Worm (Caenorhabditis elegans): ENCODE results near the gene col-184.

col-184 gene

DNA sequence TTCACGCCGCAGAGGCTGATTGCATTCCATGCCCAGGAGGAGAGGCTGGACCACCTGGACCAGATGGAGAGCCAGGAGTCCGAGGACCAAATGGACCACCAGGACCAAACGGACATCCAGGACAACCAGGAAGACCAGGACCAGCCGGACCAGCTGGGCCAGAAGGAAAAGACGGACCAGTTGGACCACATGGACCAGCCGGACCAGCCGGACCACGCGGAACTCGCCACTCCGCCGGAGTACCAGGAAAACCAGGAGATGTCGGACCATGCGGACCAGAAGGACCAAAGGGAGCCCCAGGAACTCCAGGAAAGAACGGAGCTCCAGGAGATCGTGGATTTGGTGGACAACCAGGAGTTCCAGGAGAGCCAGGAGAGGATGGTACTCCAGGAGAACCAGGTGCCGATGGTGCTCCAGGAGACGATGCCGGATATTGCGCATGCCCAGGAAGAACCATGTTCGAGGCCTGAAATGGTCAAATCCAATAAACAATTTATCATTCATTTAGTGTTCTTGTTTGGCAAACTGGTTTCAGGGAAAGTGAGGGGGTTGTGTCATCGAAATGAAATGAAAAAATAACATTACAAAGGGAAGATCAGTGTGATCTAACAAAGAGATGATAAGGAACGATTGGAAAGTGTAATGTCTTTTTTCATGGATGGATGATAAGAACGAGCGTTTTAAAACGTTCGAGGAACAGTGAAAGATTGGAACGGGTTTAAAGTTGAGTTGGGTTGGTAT, 822 bp downstream of the col-184 start:
- TF ChIP-seq pqm-1 (tag; optimal IDR thresholded peaks at IDR 0.05) (peak; percentile 4), snpc-4 (tag; optimal IDR thresholded peaks at IDR 0.05) (no peak), unc-62 (GFP tag; optimal IDR thresholded peaks at IDR 0.05) (no peak), ceh-82 (tag; optimal IDR thresholded peaks at IDR 0.05) (no peak), jun-1 (tag; optimal IDR thresholded peaks at IDR 0.05) (no peak), nhr-237 (tag; optimal IDR thresholded peaks at IDR 0.05) (no peak), elt-1 (tag; optimal IDR thresholded peaks at IDR 0.05) (no peak), eor-1 (tag; optimal IDR thresholded peaks at IDR 0.05) (no peak), lsy-12 (tag; optimal IDR thresholded peaks at IDR 0.05) (no peak), elt-3 (tag; optimal IDR thresholded peaks at IDR 0.05) (peak in 1 of 3 experiments; percentile 58), elt-2 (tag; optimal IDR thresholded peaks at IDR 0.05) (peak; percentile 25), egl-27 (tag; optimal IDR thresholded peaks at IDR 0.05) (no peak), nhr-77 (tag; optimal IDR thresholded peaks at IDR 0.05) (no peak)

DNA sequence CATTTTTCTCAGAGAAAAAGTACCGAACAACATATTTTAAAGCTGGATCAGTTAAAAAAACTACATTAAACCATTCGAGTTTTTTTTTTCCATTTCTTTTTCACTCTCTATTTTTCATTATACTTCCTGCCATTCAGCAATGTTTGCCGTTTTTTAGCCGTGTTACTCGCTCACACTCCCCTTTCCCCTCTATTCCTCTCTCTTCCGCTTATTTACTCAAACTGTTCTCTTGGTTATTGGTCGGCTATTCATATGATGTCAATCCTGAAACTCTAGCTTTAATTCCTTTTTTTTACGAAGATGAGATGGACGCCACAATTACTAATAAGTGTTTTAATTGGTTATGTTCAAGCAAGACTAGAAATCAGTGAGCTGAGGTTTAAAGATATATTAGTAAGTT, 2.6 kb downstream of the col-184 start, which contains the start of gene tre-4:
Gene tre-4 (plus strand): TSS at position 301 of the 400 bp plus-strand sequence.
- peak; percentile 61 for TF ChIP-seq pha-4 (tag; optimal IDR thresholded peaks at IDR 0.05)
- no peak for TF ChIP-seq ZK546.5 (tag; optimal IDR thresholded peaks at IDR 0.05)

DNA sequence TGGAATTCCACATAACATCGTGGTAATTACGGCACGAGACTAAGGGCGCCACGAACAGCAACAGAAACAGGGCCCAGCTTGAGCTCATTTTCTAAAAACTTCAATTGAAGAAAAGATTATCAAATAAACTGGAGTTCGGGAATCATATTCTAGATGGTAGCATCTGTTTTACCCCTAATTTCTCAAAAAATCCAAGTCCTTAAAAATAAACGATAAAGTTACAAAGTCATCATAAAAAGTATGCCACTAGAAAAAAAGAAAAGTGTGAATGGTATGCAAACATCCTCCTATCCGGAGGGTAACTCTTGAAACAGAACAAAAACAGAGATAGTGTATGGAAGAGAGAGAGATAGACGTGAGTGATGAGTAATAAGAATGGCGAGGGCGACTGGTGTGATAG, 8.1 kb downstream of the col-184 start, which contains the start of gene efn-3:
Gene efn-3 (minus strand): TSS at position 101 of the 400 bp plus-strand sequence.
- TF ChIP-seq fkh-10 (GFP tag; optimal IDR thresholded peaks at IDR 0.05) (no peak), nhr-43 (tag; optimal IDR thresholded peaks at IDR 0.05; ENCODE audit: poor library complexity, severe bottlenecking) (no peak), nhr-12 (tag; optimal IDR thresholded peaks at IDR 0.05) (no peak), tbx-2 (tag; optimal IDR thresholded peaks at IDR 0.05) (no peak), lin-39 (tag; optimal IDR thresholded peaks at IDR 0.05) (no peak), fos-1 (tag; optimal IDR thresholded peaks at IDR 0.05) (no peak), ceh-82 (tag; optimal IDR thresholded peaks at IDR 0.05) (no peak), nhr-77 (tag; optimal IDR thresholded peaks at IDR 0.05) (no peak), aly-2 (tag; optimal IDR thresholded peaks at IDR 0.05) (no peak), daf-12 (tag; optimal IDR thresholded peaks at IDR 0.05) (no peak), ceh-9 (tag; optimal IDR thresholded peaks at IDR 0.05) (no peak), nfya-1 (tag; optimal IDR thresholded peaks at IDR 0.05; ENCODE audit: insufficient read depth) (no peak)

DNA sequence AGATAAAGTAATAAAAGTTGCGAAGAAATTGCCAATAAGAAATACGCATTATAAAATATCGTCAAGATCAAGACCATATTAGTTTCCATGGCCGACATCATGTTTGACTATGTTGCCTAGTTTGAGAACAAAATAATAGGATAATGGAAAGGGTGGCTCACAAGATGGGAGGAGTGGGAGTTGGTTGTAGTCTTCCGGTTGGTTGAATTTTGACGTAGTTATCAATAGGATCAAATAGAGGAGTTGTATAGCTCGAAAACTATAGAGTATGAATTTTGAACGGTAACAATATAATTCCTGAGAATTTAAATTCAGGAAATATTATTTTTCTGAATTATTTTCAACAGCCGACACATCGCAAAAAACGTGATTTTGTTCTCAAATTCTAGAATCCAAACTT, 12.4 kb downstream of the col-184 start, which contains the start of gene srd-50:
Gene srd-50 (minus strand): TSS at position 101 of the 400 bp plus-strand sequence.
- no peak for TF ChIP-seq R02D3.7 (tag; optimal IDR thresholded peaks at IDR 0.05)
- no peak for TF ChIP-seq nhr-43 (tag; optimal IDR thresholded peaks at IDR 0.05; ENCODE audit: poor library complexity, severe bottlenecking)
- TF ChIP-seq nhr-11 (tag; optimal IDR thresholded peaks at IDR 0.05), result no peak
- no peak for TF ChIP-seq ama-1 (optimal IDR thresholded peaks at IDR 0.05)
- no peak for TF ChIP-seq ceh-28 (tag; optimal IDR thresholded peaks at IDR 0.05)
- TF ChIP-seq fkh-2 (tag; optimal IDR thresholded peaks at IDR 0.05), result no peak
- TF ChIP-seq elt-3 (tag; optimal IDR thresholded peaks at IDR 0.05), result no peak
- TF ChIP-seq nhr-25 (tag; optimal IDR thresholded peaks at IDR 0.05), result no peak
- TF ChIP-seq daf-12 (tag; optimal IDR thresholded peaks at IDR 0.05), result no peak
- no peak for TF ChIP-seq eor-1 (tag; optimal IDR thresholded peaks at IDR 0.05)

DNA sequence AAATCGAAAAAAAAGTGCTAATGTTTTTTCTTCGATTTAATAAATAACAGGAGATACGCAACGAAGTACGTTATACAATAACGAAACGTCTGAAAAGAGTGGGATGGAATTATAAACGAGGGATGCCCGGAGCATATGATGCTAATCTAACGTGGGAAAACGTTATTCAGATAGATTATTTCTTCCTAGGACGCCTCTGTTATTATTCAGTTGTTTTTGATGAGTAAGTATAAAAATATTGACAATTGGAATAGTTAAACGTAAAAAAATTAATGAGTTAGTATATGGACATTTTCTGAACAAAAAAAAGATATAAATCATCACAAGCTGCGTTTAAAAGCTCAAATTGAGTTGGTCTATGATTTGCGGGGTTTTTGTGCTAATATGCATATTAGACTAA, 15.6 kb downstream of the col-184 start, which contains the start of gene srd-51:
Gene srd-51 (minus strand): TSS at position 101 of the 400 bp plus-strand sequence.
- TF ChIP-seq fkh-2 (tag; optimal IDR thresholded peaks at IDR 0.05) (no peak), nhr-25 (tag; optimal IDR thresholded peaks at IDR 0.05) (no peak)

DNA sequence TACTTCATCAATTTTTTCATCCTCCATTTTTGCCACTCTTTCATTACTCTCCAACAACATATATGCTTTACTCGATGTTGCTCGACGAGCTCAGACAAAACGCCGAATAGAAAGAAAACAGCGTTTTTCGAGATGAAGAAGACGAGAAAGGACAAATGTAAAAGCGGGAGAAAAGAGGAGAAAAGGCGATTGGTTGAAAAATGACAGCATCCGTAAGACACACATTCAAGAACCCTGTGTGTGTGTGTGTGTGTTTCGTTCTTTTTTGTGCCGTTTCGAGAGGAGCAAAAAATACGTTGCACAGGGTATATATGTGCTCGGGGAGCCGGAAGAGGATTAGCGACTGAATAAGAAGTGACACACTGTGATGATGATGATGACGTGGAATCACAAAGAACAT, 24.5 kb downstream of the col-184 start:
- TF ChIP-seq nfya-1 (tag; optimal IDR thresholded peaks at IDR 0.05; ENCODE audit: insufficient read depth), result peak; percentile 68
- TF ChIP-seq nhr-43 (tag; optimal IDR thresholded peaks at IDR 0.05; ENCODE audit: poor library complexity, severe bottlenecking), result no peak
- TF ChIP-seq hmg-11 (tag; optimal IDR thresholded peaks at IDR 0.05), result peak; percentile 19
- peak; percentile 58 for TF ChIP-seq lin-39 (tag; optimal IDR thresholded peaks at IDR 0.05)
- TF ChIP-seq unc-39 (tag; optimal IDR thresholded peaks at IDR 0.05), result no peak
